Worm (Caenorhabditis elegans): ENCODE results near the gene Y43F8B.1.

DNA sequence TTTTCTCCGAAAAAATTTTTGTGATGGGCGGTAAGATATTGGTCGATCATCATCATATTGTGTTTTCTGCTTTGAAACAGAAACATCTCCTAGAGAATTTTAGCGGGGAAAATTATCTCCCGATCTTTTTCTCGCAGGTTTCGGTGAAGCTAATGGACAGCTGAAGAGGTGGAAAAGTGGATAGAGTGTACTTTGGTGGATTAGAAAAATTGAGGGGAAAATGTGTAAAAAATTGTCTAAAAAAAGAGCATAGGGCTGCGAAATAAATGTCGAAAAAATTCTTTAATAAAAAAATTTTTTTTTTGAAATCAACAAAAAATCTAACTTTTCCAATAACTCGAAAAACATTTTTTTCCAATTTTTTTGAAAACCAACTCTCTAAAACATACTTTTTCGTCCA is 9.9 kb upstream of the Y43F8B.1 start, which contains the start of gene oac-1:
- TF ChIP-seq sdc-2 (tag; optimal IDR thresholded peaks at IDR 0.05) (no peak), rnt-1 (tag; optimal IDR thresholded peaks at IDR 0.05) (no peak), hlh-6 (tag; optimal IDR thresholded peaks at IDR 0.05) (no peak), sox-2 (GFP tag; IDR thresholded peaks at IDR 0.05) (no peak), unc-55 (GFP tag; optimal IDR thresholded peaks at IDR 0.05) (no peak), ama-1 (optimal IDR thresholded peaks at IDR 0.05) (no peak), tbx-7 (tag; optimal IDR thresholded peaks at IDR 0.05) (no peak), gmeb-2 (tag; optimal IDR thresholded peaks at IDR 0.05) (no peak), mec-3 (tag; optimal IDR thresholded peaks at IDR 0.05; ENCODE audit: borderline replicate concordance) (no peak), ztf-16 (tag; optimal IDR thresholded peaks at IDR 0.05) (no peak)

Data from whole organism, late embryonic.